Worm (Caenorhabditis elegans): ENCODE data around the gene F36H1.12.
A peak's percentile ranks its signal among the peaks of the same experiment; 100 is the strongest.

The F36H1.12 gene

ce11 chrIV:11019962-11020550 is 33.4 kb downstream of the F36H1.12 start, which contains the start of gene F13H10.8 (continued):
- TF ChIP-seq lin-39 (tag; optimal IDR thresholded peaks at IDR 0.05) (no peak), isw-1 (GFP tag; IDR thresholded peaks at IDR 0.05) (no peak), fkh-10 (GFP tag; optimal IDR thresholded peaks at IDR 0.05) (no peak), sptf-1 (tag; optimal IDR thresholded peaks at IDR 0.05) (no peak), elt-2 (tag; optimal IDR thresholded peaks at IDR 0.05) (peak; percentile 26), pqm-1 (tag; optimal IDR thresholded peaks at IDR 0.05) (no peak), nhr-19 (GFP tag; conservative IDR thresholded peaks at IDR 0.05) (no peak), blmp-1 (tag; optimal IDR thresholded peaks at IDR 0.05) (peak; percentile 41), lsy-2 (tag; optimal IDR thresholded peaks at IDR 0.05) (peak; percentile 9 to 50), lin-13 (GFP tag; optimal IDR thresholded peaks at IDR 0.05) (no peak), unc-62 (GFP tag; optimal IDR thresholded peaks at IDR 0.05) (no peak), egl-27 (tag; optimal IDR thresholded peaks at IDR 0.05) (no peak), mab-9 (GFP tag; IDR thresholded peaks at IDR 0.05) (no peak), dpl-1 (GFP tag; optimal IDR thresholded peaks at IDR 0.05) (peak; percentile 19 to 48 (median 20)), aly-2 (tag; optimal IDR thresholded peaks at IDR 0.05) (no peak), fkh-8 (tag; optimal IDR thresholded peaks at IDR 0.05) (no peak), fkh-4 (tag; optimal IDR thresholded peaks at IDR 0.05; ENCODE audit: borderline replicate concordance) (no peak), nhr-71 (tag; optimal IDR thresholded peaks at IDR 0.05) (peak; percentile 40), efl-1 (optimal IDR thresholded peaks at IDR 0.05) (peak; percentile 24 to 26), efl-1 (GFP tag; optimal IDR thresholded peaks at IDR 0.05 in 1 of 2) (peak; percentile 31 to 40), C34B4.2 (tag; optimal IDR thresholded peaks at IDR 0.05) (no peak), hpl-2 (GFP tag; optimal IDR thresholded peaks at IDR 0.05) (no peak), aha-1 (tag; optimal IDR thresholded peaks at IDR 0.05) (no peak), Y116A8C.19 (tag; optimal IDR thresholded peaks at IDR 0.05; ENCODE audit: borderline replicate concordance) (no peak), unc-98 (GFP tag; IDR thresholded peaks at IDR 0.05) (no peak), elt-3 (tag; optimal IDR thresholded peaks at IDR 0.05) (no peak), nhr-28 (tag; optimal IDR thresholded peaks at IDR 0.05) (no peak), ceh-82 (tag; optimal IDR thresholded peaks at IDR 0.05) (peak in 1 of 3 experiments; percentile 21), alr-1 (tag; optimal IDR thresholded peaks at IDR 0.05; ENCODE audit: borderline replicate concordance) (no peak), nhr-11 (tag; optimal IDR thresholded peaks at IDR 0.05) (no peak), unc-130 (tag; optimal IDR thresholded peaks at IDR 0.05) (no peak), mdl-1 (tag; optimal IDR thresholded peaks at IDR 0.05) (peak in 1 of 2 experiments; percentile 1), snu-23 (GFP tag; optimal IDR thresholded peaks at IDR 0.05) (peak; percentile 31), ztf-4 (tag; optimal IDR thresholded peaks at IDR 0.05) (no peak), C16A3.4 (tag; optimal IDR thresholded peaks at IDR 0.05) (peak; percentile 10), lin-15B (tag; optimal IDR thresholded peaks at IDR 0.05) (peak; percentile 18), hlh-17 (GFP tag; optimal IDR thresholded peaks at IDR 0.05; ENCODE audit: borderline replicate concordance) (no peak), sup-37 (GFP tag; optimal IDR thresholded peaks at IDR 0.05) (no peak), snpc-4 (tag; optimal IDR thresholded peaks at IDR 0.05) (peak; percentile 24), ceh-90 (tag; optimal IDR thresholded peaks at IDR 0.05) (no peak), nhr-12 (tag; optimal IDR thresholded peaks at IDR 0.05) (no peak), lin-14 (GFP tag; optimal IDR thresholded peaks at IDR 0.05) (peak; percentile 68), irx-1 (tag; optimal IDR thresholded peaks at IDR 0.05) (no peak), nhr-85 (tag) (peak; percentile 29), lin-35 (GFP tag; optimal IDR thresholded peaks at IDR 0.05) (peak; percentile 36 to 38), mef-2 (tag; optimal IDR thresholded peaks at IDR 0.05) (no peak), lir-3 (tag; optimal IDR thresholded peaks at IDR 0.05; ENCODE audit: poor library complexity) (no peak), hlh-4 (tag; optimal IDR thresholded peaks at IDR 0.05) (no peak), dsc-1 (tag; optimal IDR thresholded peaks at IDR 0.05) (no peak), tbx-2 (tag; optimal IDR thresholded peaks at IDR 0.05) (peak; percentile 60), ztf-11 (tag; optimal IDR thresholded peaks at IDR 0.05) (no peak), ceh-88 (GFP tag; IDR thresholded peaks at IDR 0.05) (no peak), nhr-84 (tag; optimal IDR thresholded peaks at IDR 0.05) (no peak)
